Worm (Caenorhabditis elegans): ENCODE results near the gene M163.7.

M163.7 gene

DNA sequence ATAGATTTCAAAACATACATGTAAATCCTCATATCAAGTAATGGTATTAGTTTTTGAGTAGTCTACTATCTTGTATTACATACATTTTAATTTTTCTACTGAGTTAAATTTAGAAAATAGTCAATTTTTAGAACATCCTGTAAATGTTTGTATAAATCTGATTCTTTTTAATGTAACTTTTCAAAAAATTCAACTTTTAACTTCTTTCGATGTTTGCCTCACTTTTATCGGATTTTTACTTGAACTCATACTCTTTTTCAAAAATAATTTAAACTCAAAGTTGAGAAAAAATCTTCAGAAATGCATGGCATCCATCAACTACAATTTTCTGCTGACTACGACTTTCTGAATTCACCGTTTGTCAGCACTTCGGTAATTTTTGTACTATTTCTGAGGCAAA is at the start of gene M163.7:
Gene M163.7, plus strand, starts transcription at position 301 of the 400 bp plus-strand sequence.
- TF ChIP-seq C06A6.2 (GFP tag; conservative IDR thresholded peaks at IDR 0.05): no peak
- no peak for TF ChIP-seq atf-7 (tag; optimal IDR thresholded peaks at IDR 0.05)
- no peak for TF ChIP-seq F33H1.4 (GFP tag; IDR thresholded peaks at IDR 0.05)
- TF ChIP-seq dox-1 (GFP tag; IDR thresholded peaks at IDR 0.05): no peak
- no peak for TF ChIP-seq rcor-1 (GFP tag; IDR thresholded peaks at IDR 0.05)
- no peak for TF ChIP-seq rpc-1 (optimal IDR thresholded peaks at IDR 0.05)
- no peak for TF ChIP-seq rpc-1 (tag; optimal IDR thresholded peaks at IDR 0.05)
- TF ChIP-seq Y79H2A.3 (GFP tag; conservative IDR thresholded peaks at IDR 0.05): no peak
- TF ChIP-seq let-607 (tag; optimal IDR thresholded peaks at IDR 0.05): no peak
- TF ChIP-seq K11D2.4 (GFP tag; IDR thresholded peaks at IDR 0.05): no peak
- no peak for TF ChIP-seq cebp-2 (GFP tag; IDR thresholded peaks at IDR 0.05)
- no peak for TF ChIP-seq hmg-20 (GFP tag; IDR thresholded peaks at IDR 0.05)

DNA sequence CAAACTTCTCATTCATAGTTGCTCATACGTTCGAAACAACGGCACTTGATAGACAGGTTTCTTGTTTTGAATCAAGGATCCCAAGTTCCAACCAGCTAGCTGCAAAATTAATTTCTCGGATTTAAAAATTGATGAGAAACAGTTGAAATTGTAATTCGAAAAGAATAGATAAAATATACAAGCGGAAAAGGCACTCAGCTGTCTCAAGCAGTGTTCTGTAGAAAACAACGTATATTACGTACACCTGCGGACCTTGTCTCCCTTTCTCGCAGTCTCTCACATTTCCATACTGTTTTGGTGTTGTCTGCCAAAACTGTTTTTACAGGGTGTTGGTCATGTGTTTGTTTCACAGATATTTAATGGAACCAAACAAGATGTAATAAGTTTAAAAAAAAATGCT is 49.0 kb upstream of the M163.7 start, which contains the start of gene F23D12.10:
Gene F23D12.10, minus strand, starts transcription at position 101 of the 400 bp plus-strand sequence.
- TF ChIP-seq nfya-2 (GFP tag; IDR thresholded peaks at IDR 0.05): no peak
- TF ChIP-seq dox-1 (GFP tag; IDR thresholded peaks at IDR 0.05): no peak
- TF ChIP-seq ceh-27 (GFP tag; optimal IDR thresholded peaks at IDR 0.05): no peak
- TF ChIP-seq mel-28 (tag; optimal IDR thresholded peaks at IDR 0.05; ENCODE audit: borderline replicate concordance): no peak
- no peak for TF ChIP-seq somi-1 (GFP tag; optimal IDR thresholded peaks at IDR 0.05)
- no peak for TF ChIP-seq F22D6.2 (tag; optimal IDR thresholded peaks at IDR 0.05)

DNA sequence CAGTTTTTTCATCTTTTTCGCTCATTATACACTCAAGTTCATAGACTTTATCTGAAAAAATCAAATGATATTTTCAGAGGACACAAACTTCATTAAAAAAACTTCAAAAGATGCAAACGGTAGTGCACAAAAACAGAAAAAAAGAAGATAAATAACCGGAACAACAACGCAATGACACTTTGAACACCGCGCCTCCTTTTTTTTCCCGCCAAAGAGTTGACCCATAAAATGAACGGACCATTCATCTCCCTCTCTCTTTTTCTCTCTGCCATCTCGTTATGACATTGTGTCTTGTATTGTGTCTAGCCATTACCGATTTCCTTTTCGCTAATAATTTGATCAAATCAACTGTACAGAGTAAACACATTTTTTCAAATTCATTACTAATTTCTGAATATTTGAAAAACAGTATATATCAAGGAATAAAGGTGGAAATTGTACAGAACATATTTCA is 43.1 kb upstream of the M163.7 start, which contains the start of gene F23D12.2:
Gene F23D12.2, minus strand, starts transcription at position 51 of the 454 bp plus-strand sequence.
- peak; percentile 53 for TF ChIP-seq efl-1 (GFP tag; optimal IDR thresholded peaks at IDR 0.05)
- no peak for TF ChIP-seq T07F8.4 (tag; optimal IDR thresholded peaks at IDR 0.05)
- no peak for TF ChIP-seq rcor-1 (GFP tag; IDR thresholded peaks at IDR 0.05)
- TF ChIP-seq ZK185.1 (tag; optimal IDR thresholded peaks at IDR 0.05; ENCODE audit: poor library complexity, severe bottlenecking): no peak
- no peak for TF ChIP-seq ceh-58 (GFP tag; IDR thresholded peaks at IDR 0.05)

DNA sequence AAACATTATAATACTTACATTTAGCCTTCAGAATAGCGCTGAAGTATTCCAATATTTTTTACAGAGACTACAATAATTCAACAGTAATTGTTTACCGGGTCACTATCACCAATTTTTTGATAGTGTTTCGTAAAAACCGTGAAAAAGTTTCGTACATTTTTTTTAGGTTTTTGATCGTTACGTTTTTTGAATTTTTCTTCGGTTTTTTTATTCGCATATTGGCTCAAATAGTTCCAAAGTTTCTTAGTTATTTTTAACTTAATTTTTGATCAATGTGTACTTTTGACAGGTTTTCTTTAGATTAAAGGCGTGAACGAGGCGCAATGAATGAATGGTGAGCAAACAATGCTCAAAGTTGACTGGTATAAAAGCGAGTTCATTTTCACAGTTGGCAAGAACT is 41.5 kb upstream of the M163.7 start, which contains the start of gene fipr-3:
Gene fipr-3, plus strand, starts transcription at position 301 of the 400 bp plus-strand sequence.
- TF ChIP-seq ccch-3 (GFP tag; optimal IDR thresholded peaks at IDR 0.05) (no peak), pha-4 (tag; optimal IDR thresholded peaks at IDR 0.05) (no peak), lsl-1 (GFP tag; optimal IDR thresholded peaks at IDR 0.05) (no peak), him-1 (tag; optimal IDR thresholded peaks at IDR 0.05) (no peak), nhr-80 (tag; optimal IDR thresholded peaks at IDR 0.05) (no peak), chd-7 (tag; optimal IDR thresholded peaks at IDR 0.05) (no peak), aptf-2 (GFP tag; conservative IDR thresholded peaks at IDR 0.05) (no peak), lin-54 (GFP tag; optimal IDR thresholded peaks at IDR 0.05) (no peak), C06A6.2 (GFP tag; conservative IDR thresholded peaks at IDR 0.05) (no peak), gei-17 (GFP tag; optimal IDR thresholded peaks at IDR 0.05) (no peak), snpc-1.3 (tag; optimal IDR thresholded peaks at IDR 0.05; ENCODE audit: insufficient read depth) (no peak), F39B2.1 (GFP tag; IDR thresholded peaks at IDR 0.05) (no peak), B0261.1 (tag; optimal IDR thresholded peaks at IDR 0.05) (no peak), nhr-120 (GFP tag; IDR thresholded peaks at IDR 0.05) (no peak), F22D6.2 (tag; optimal IDR thresholded peaks at IDR 0.05) (no peak), Y56A3A.18 (GFP tag; IDR thresholded peaks at IDR 0.05) (no peak), ceh-27 (GFP tag; optimal IDR thresholded peaks at IDR 0.05) (no peak), zfh-2 (GFP tag; conservative IDR thresholded peaks at IDR 0.05) (no peak), xnd-1 (tag; optimal IDR thresholded peaks at IDR 0.05) (no peak)
